Fruit fly (Drosophila melanogaster) whole organism, pupa: Measurements from ENCODE around the gene NP15.6.

ENCODE experiments used
- CG10348 ChIP-seq: fragments of 200-800 bp; sonication (Bioruptor generic); IDR thresholded peaks from 2 replicates; pipeline ENCODE4 v1.3.6; 2022; ENCODE audit warnings: missing biosample characterization, missing genetic modification characterization
- CG12605 ChIP-seq: fragments of 200-800 bp; sonication (Bioruptor generic); IDR thresholded peaks from 2 replicates; pipeline ENCODE4 v1.3.6; 2022; ENCODE audit warnings: missing biosample characterization, missing genetic modification characterization
- CG13204 ChIP-seq: fragments of 200-800 bp; sonication (Bioruptor generic); optimal IDR thresholded peaks from 2 replicates; lab custom pipeline; 2018; ENCODE audit warnings: missing biosample characterization, mild to moderate bottlenecking, missing genetic modification characterization, moderate library complexity
- CG4496 ChIP-seq: fragments of 200-800 bp; sonication (Bioruptor generic); IDR thresholded peaks from 3 replicates; pipeline ENCODE4 v1.3.6; 2022; ENCODE audit warnings: missing biosample characterization, missing genetic modification characterization
- CG8301 ChIP-seq: fragments of 200-800 bp; sonication (Bioruptor generic); optimal IDR thresholded peaks from 2 replicates; lab custom pipeline; 2018; ENCODE audit warnings: missing biosample characterization, mild to moderate bottlenecking, missing genetic modification characterization
- EcR ChIP-seq: fragments of 200-800 bp; sonication (Bioruptor generic); optimal IDR thresholded peaks from 3 replicates; lab custom pipeline; 2019; ENCODE audit warnings: missing biosample characterization, missing genetic modification characterization, mild to moderate bottlenecking, moderate library complexity, missing genetic modification reagents
- Snoo ChIP-seq: fragments of 200-800 bp; sonication (Bioruptor generic); optimal IDR thresholded peaks from 3 replicates; lab custom pipeline; 2017; ENCODE audit warnings: missing biosample characterization, mild to moderate bottlenecking, missing genetic modification characterization, inconsistent platforms
- gl ChIP-seq: fragments of 200-800 bp; sonication (Bioruptor generic); optimal IDR thresholded peaks from 2 replicates; lab custom pipeline; 2018; ENCODE audit warnings: missing biosample characterization, mild to moderate bottlenecking, missing genetic modification characterization

DNA sequence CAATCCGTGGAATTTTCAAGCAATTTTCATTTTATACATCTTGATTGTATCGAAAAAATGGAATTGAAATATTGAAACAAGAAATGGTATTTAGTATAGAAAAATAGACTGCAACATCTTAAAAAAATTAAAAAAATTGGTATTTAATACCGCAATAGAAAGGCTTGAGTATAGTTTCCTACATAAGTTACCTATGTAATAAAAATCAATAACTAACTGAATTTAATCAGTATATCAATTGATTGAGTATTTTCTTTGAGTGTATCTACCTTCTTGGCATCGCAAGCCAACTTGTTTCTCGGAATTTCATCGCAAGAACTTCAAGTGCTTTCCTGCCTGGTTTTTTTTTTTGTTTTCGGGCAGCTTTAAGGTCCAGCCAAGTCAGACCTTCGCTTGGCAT, 36.7 kb upstream of the NP15.6 start:
- no peak for TF ChIP-seq CG13204 (GFP tag; lab: Kevin White, UChicago)
- no peak for TF ChIP-seq CG12605 (GFP tag; lab: Robert Waterston, UW)
- no peak for TF ChIP-seq CG10348 (GFP tag; lab: Robert Waterston, UW)
- peak; percentile 53 for TF ChIP-seq Snoo
- no peak for TF ChIP-seq CG4496 (GFP tag; lab: Robert Waterston, UW)
- TF ChIP-seq CG8301 (tag; lab: Kevin White, UChicago): peak; percentile 61
- peak; percentile 16 for TF ChIP-seq gl (tag; lab: Kevin White, UChicago)
- TF ChIP-seq EcR: no peak
